Worm (Caenorhabditis elegans) whole organism, L1 larva: ENCODE data around the gene ptr-20.

ENCODE experiments used
- C16A3.4 ChIP-seq: fragments of 150-350 bp; optimal IDR thresholded peaks from 2 replicates; lab custom pipeline; 2014; ENCODE audit warnings: missing biosample characterization, missing genetic modification characterization
- F16B12.6 ChIP-seq: fragments of 150-350 bp; optimal IDR thresholded peaks from 2 replicates; lab custom pipeline; 2014; ENCODE audit warnings: missing biosample characterization, missing genetic modification characterization
- alr-1 ChIP-seq: fragments of 200-800 bp; sonication (Bioruptor generic); optimal IDR thresholded peaks from 2 replicates; lab custom pipeline; 2018; ENCODE audit warnings: borderline replicate concordance, mild to moderate bottlenecking, missing genetic modification characterization, missing compliant biosample characterization
- blmp-1 ChIP-seq: fragments of 150-350 bp; optimal IDR thresholded peaks from 2 replicates; lab custom pipeline; 2014; ENCODE audit warnings: missing biosample characterization, missing genetic modification characterization
- ceh-82 ChIP-seq, 3 experiments: fragments of 150-350 bp in 1 of 3; sonication (generic microtip) in 2 of 3; optimal IDR thresholded peaks; 2 replicates each; lab custom pipeline; 2014 to 2017; ENCODE audit warnings: missing biosample characterization in 3 of 3, missing genetic modification characterization in 3 of 3
- ceh-88 ChIP-seq: fragments of 200-800 bp; sonication (Bioruptor generic); IDR thresholded peaks from 2 replicates; pipeline ENCODE4 v1.3.6; 2022; ENCODE audit warnings: missing genetic modification characterization, missing compliant biosample characterization
- ces-1 ChIP-seq: fragments of 150-350 bp; optimal IDR thresholded peaks from 2 replicates; lab custom pipeline; 2014; ENCODE audit warnings: missing biosample characterization, missing genetic modification reagents, missing genetic modification characterization
- dpl-1 ChIP-seq, 3 experiments: fragments of 150-350 bp in 2 of 3; sonication (generic microtip) in 1 of 3; optimal IDR thresholded peaks; 2 replicates each; lab custom pipeline; 2014 to 2017; ENCODE audit warnings: missing biosample characterization in 3 of 3, missing genetic modification characterization in 3 of 3, missing genetic modification reagents in 3 of 3
- dsc-1 ChIP-seq: sonication (generic microtip); optimal IDR thresholded peaks from 2 replicates; lab custom pipeline; 2016; ENCODE audit warnings: mild to moderate bottlenecking, missing genetic modification characterization, missing compliant biosample characterization
- efl-1 ChIP-seq, 4 experiments: fragments of 150-350 bp; optimal IDR thresholded peaks in 3 of 4; peaks in 1 of 4; 1 replicate in 1 of 4; 2 replicates in 3 of 4; lab custom pipeline; 2014; ENCODE audit warnings: missing biosample characterization in 2 of 4, missing genetic modification characterization in 2 of 4, missing genetic modification reagents in 2 of 4
- efl-3 ChIP-seq: fragments of 200-800 bp; sonication (Bioruptor generic); optimal IDR thresholded peaks from 2 replicates; lab custom pipeline; 2018; ENCODE audit warnings: mild to moderate bottlenecking, missing genetic modification characterization, missing compliant biosample characterization
- egl-13 ChIP-seq: sonication (generic microtip); optimal IDR thresholded peaks from 2 replicates; lab custom pipeline; 2016; ENCODE audit warnings: missing genotype, missing genetic modification reagents, missing genetic modification characterization, missing compliant biosample characterization
- egl-27 ChIP-seq, 2 experiments: fragments of 150-350 bp in 1 of 2; sonication (generic microtip); optimal IDR thresholded peaks; 3 replicates each; lab custom pipeline; 2017 to 2018; ENCODE audit warnings: missing biosample characterization in 2 of 2, missing genetic modification characterization in 2 of 2, missing genetic modification reagents in 2 of 2
- ets-5 ChIP-seq: fragments of 200-800 bp; sonication (Bioruptor generic); IDR thresholded peaks from 2 replicates; pipeline ENCODE4 v1.3.6; 2022; ENCODE audit warnings: missing genetic modification characterization, missing compliant biosample characterization
- fkh-10 ChIP-seq: sonication (generic microtip); optimal IDR thresholded peaks from 2 replicates; lab custom pipeline; 2017; ENCODE audit warnings: missing biosample characterization, missing genetic modification reagents, missing genetic modification characterization
- fkh-8 ChIP-seq: sonication (generic microtip); optimal IDR thresholded peaks from 2 replicates; lab custom pipeline; 2016; ENCODE audit warnings: mild to moderate bottlenecking, missing genetic modification characterization, missing compliant biosample characterization
- hpl-2 ChIP-seq: fragments of 150-350 bp; optimal IDR thresholded peaks from 2 replicates; lab custom pipeline; 2014; ENCODE audit warnings: missing biosample characterization, missing genetic modification reagents, missing genetic modification characterization
- irx-1 ChIP-seq: sonication (generic microtip); optimal IDR thresholded peaks from 2 replicates; lab custom pipeline; 2016; ENCODE audit warnings: missing genetic modification characterization, missing compliant biosample characterization
- lin-14 ChIP-seq: fragments of 200-800 bp; sonication (Bioruptor generic); optimal IDR thresholded peaks from 2 replicates; lab custom pipeline; 2018; ENCODE audit warnings: mild to moderate bottlenecking, missing genetic modification characterization, moderate library complexity, missing compliant biosample characterization
- lin-15B ChIP-seq: fragments of 150-350 bp; sonication (generic microtip); optimal IDR thresholded peaks from 3 replicates; lab custom pipeline; 2014; ENCODE audit warnings: missing biosample characterization, missing genetic modification characterization
- lin-35 ChIP-seq, 2 experiments: fragments of 150-350 bp; optimal IDR thresholded peaks; 2 replicates each; lab custom pipeline; 2014; ENCODE audit warnings: missing biosample characterization in 2 of 2, missing genetic modification characterization in 2 of 2, missing genetic modification reagents in 2 of 2
- lin-39 ChIP-seq: fragments of 150-350 bp; optimal IDR thresholded peaks from 2 replicates; lab custom pipeline; 2014; ENCODE audit warnings: missing biosample characterization, missing genetic modification reagents, missing genetic modification characterization
- lir-3 ChIP-seq: sonication (generic microtip); optimal IDR thresholded peaks from 2 replicates; lab custom pipeline; 2016; ENCODE audit warnings: mild to moderate bottlenecking, missing genetic modification characterization, moderate library complexity, missing compliant biosample characterization; ENCODE audit not compliant: poor library complexity
- lsy-2 ChIP-seq, 2 experiments: fragments of 150-350 bp; optimal IDR thresholded peaks; 2 replicates each; lab custom pipeline; 2014; ENCODE audit warnings: missing biosample characterization in 2 of 2, missing genetic modification characterization in 2 of 2
- mdl-1 ChIP-seq, 2 experiments: fragments of 150-350 bp; optimal IDR thresholded peaks; 2 replicates each; lab custom pipeline; 2014 to 2017; ENCODE audit warnings: missing biosample characterization in 2 of 2, missing genetic modification characterization in 2 of 2, inconsistent platforms in 1 of 2
- mef-2 ChIP-seq: fragments of 150-350 bp; optimal IDR thresholded peaks from 2 replicates; lab custom pipeline; 2014; ENCODE audit warnings: missing biosample characterization, missing genetic modification characterization
- mep-1 ChIP-seq: fragments of 150-350 bp; optimal IDR thresholded peaks from 2 replicates; lab custom pipeline; 2014; ENCODE audit warnings: missing biosample characterization, missing genetic modification characterization
- nhr-11 ChIP-seq: fragments of 150-350 bp; optimal IDR thresholded peaks from 2 replicates; lab custom pipeline; 2014; ENCODE audit warnings: missing biosample characterization, missing genetic modification characterization
- nhr-12 ChIP-seq: sonication (generic microtip); optimal IDR thresholded peaks from 2 replicates; lab custom pipeline; 2017; ENCODE audit warnings: missing biosample characterization, missing genetic modification characterization
- nhr-20 ChIP-seq: sonication (generic microtip); optimal IDR thresholded peaks from 2 replicates; lab custom pipeline; 2016; ENCODE audit warnings: mild to moderate bottlenecking, missing genetic modification characterization, missing compliant biosample characterization
- nhr-28 ChIP-seq: fragments of 150-350 bp; optimal IDR thresholded peaks from 2 replicates; lab custom pipeline; 2014; ENCODE audit warnings: missing biosample characterization, missing genetic modification characterization
- nhr-47 ChIP-seq: sonication (generic microtip); optimal IDR thresholded peaks from 2 replicates; lab custom pipeline; 2016; ENCODE audit warnings: mild to moderate bottlenecking, missing genetic modification characterization, moderate library complexity, missing compliant biosample characterization
- nhr-71 ChIP-seq: sonication (generic microtip); optimal IDR thresholded peaks from 2 replicates; lab custom pipeline; 2016; ENCODE audit warnings: mild to moderate bottlenecking, missing genetic modification characterization, moderate library complexity, missing compliant biosample characterization
- nhr-76 ChIP-seq: sonication (generic microtip); optimal IDR thresholded peaks from 2 replicates; lab custom pipeline; 2017; ENCODE audit warnings: missing biosample characterization, missing genetic modification characterization
- nhr-77 ChIP-seq: fragments of 150-350 bp; optimal IDR thresholded peaks from 2 replicates; lab custom pipeline; 2014; ENCODE audit warnings: missing biosample characterization, missing genetic modification characterization
- nhr-90 ChIP-seq: sonication (generic microtip); optimal IDR thresholded peaks from 2 replicates; lab custom pipeline; 2016; ENCODE audit warnings: mild to moderate bottlenecking, missing genetic modification characterization, missing compliant biosample characterization; ENCODE audit not compliant: poor library complexity
- skn-1 ChIP-seq: fragments of 150-350 bp; optimal IDR thresholded peaks from 2 replicates; lab custom pipeline; 2014; ENCODE audit warnings: missing biosample characterization, missing genetic modification characterization
- snpc-4 ChIP-seq: fragments of 150-350 bp; optimal IDR thresholded peaks from 2 replicates; lab custom pipeline; 2014; ENCODE audit warnings: missing biosample characterization, missing genetic modification characterization
- snu-23 ChIP-seq: sonication (generic microtip); optimal IDR thresholded peaks from 2 replicates; lab custom pipeline; 2016; ENCODE audit warnings: missing genetic modification characterization, missing compliant biosample characterization
- sox-4 ChIP-seq: sonication (generic microtip); optimal IDR thresholded peaks from 2 replicates; lab custom pipeline; 2016; ENCODE audit warnings: missing genetic modification characterization, missing compliant biosample characterization
- sup-37 ChIP-seq: fragments of 200-800 bp; sonication (Bioruptor generic); optimal IDR thresholded peaks from 2 replicates; lab custom pipeline; 2018; ENCODE audit warnings: mild to moderate bottlenecking, missing genetic modification characterization, missing compliant biosample characterization
- swsn-7 ChIP-seq: sonication (generic microtip); optimal IDR thresholded peaks from 2 replicates; lab custom pipeline; 2016; ENCODE audit warnings: missing genetic modification characterization, missing compliant biosample characterization
- vab-15 ChIP-seq: sonication (generic microtip); optimal IDR thresholded peaks from 2 replicates; lab custom pipeline; 2017; ENCODE audit warnings: missing genotype, mild to moderate bottlenecking, missing genetic modification characterization, missing compliant biosample characterization
- xbp-1 ChIP-seq: sonication (generic microtip); optimal IDR thresholded peaks from 2 replicates; lab custom pipeline; 2016; ENCODE audit warnings: missing genetic modification characterization, missing compliant biosample characterization
- zip-4 ChIP-seq: fragments of 200-800 bp; sonication (Bioruptor generic); optimal IDR thresholded peaks from 2 replicates; lab custom pipeline; 2018; ENCODE audit warnings: mild to moderate bottlenecking, missing genetic modification characterization, moderate library complexity, missing compliant biosample characterization
- ztf-4 ChIP-seq: fragments of 150-350 bp; optimal IDR thresholded peaks from 2 replicates; lab custom pipeline; 2014; ENCODE audit warnings: missing biosample characterization, missing genetic modification characterization

ptr-20 gene

ce11 chrII:15193961-15194360 lies 36.0 kb downstream of the ptr-20 start (continued):
- TF ChIP-seq nhr-71 (peak; percentile 87), nhr-12 (no peak), xbp-1 (tag; lab: Kevin White, UChicago) (no peak), dsc-1 (tag; lab: Kevin White, UChicago) (peak; percentile 77), irx-1 (no peak), F16B12.6 (tag; lab: Kevin White, UChicago) (no peak), nhr-77 (tag; lab: Kevin White, UChicago) (peak; percentile 53), swsn-7 (tag; lab: Kevin White, UChicago) (peak; percentile 39), egl-13 (tag; lab: Kevin White, UChicago) (no peak), ceh-88 (GFP tag; lab: Robert Waterston, UW) (no peak), nhr-11 (tag; lab: Kevin White, UChicago) (no peak), ceh-82 (tag; optimal IDR thresholded peaks at IDR 0.05; lab: Kevin White, UChicago) (peak in 1 of 3 experiments; percentile 21), skn-1 (no peak), sox-4 (no peak), alr-1 (tag; lab: Kevin White, UChicago) (no peak), fkh-8 (tag; lab: Kevin White, UChicago) (no peak), ces-1 (GFP tag; lab: Kevin White, UChicago) (no peak), hpl-2 (no peak), nhr-90 (tag; lab: Kevin White, UChicago) (peak; percentile 22), egl-27 (tag; optimal IDR thresholded peaks at IDR 0.05; lab: Kevin White, UChicago) (no peak), lin-35 (GFP tag; optimal IDR thresholded peaks at IDR 0.05; lab: Kevin White, UChicago) (peak; percentile 19 to 42), nhr-76 (no peak), snpc-4 (tag; lab: Kevin White, UChicago) (peak; percentile 9), nhr-47 (tag; lab: Kevin White, UChicago) (peak; percentile 22), lin-39 (tag; lab: Kevin White, UChicago) (peak; percentile 22), sup-37 (GFP tag; lab: Kevin White, UChicago) (no peak), lsy-2 (tag; optimal IDR thresholded peaks at IDR 0.05; lab: Kevin White, UChicago) (peak; percentile 51 to 54)

- TF ChIP-seq nhr-28 (no peak), lin-35 (GFP tag; optimal IDR thresholded peaks at IDR 0.05; lab: Kevin White, UChicago) (peak in 1 of 2 experiments; percentile 69), irx-1 (no peak), skn-1 (peak; percentile 27), mep-1 (tag; lab: Kevin White, UChicago) (no peak), lir-3 (tag; lab: Kevin White, UChicago) (peak; percentile 7), snpc-4 (tag; lab: Kevin White, UChicago) (no peak), ces-1 (GFP tag; lab: Kevin White, UChicago) (no peak), nhr-77 (tag; lab: Kevin White, UChicago) (no peak), zip-4 (GFP tag; lab: Kevin White, UChicago) (no peak), efl-1 (optimal IDR thresholded peaks at IDR 0.05; lab: Kevin White, UChicago) (no peak), efl-1 (GFP tag; optimal IDR thresholded peaks at IDR 0.05 in 1 of 2; lab: Kevin White, UChicago) (peak in 1 of 2 experiments; percentile 18), ztf-4 (tag; lab: Kevin White, UChicago) (no peak), nhr-71 (peak; percentile 57), blmp-1 (tag; lab: Kevin White, UChicago) (peak; percentile 32), mef-2 (tag; lab: Kevin White, UChicago) (no peak), sox-4 (no peak), C16A3.4 (tag; lab: Kevin White, UChicago) (peak; percentile 10), ets-5 (GFP tag; lab: Robert Waterston, UW) (no peak), nhr-20 (tag; lab: Kevin White, UChicago) (peak; percentile 48), lin-14 (GFP tag; lab: Kevin White, UChicago) (peak; percentile 35), xbp-1 (tag; lab: Kevin White, UChicago) (no peak), mdl-1 (tag; optimal IDR thresholded peaks at IDR 0.05; lab: Kevin White, UChicago) (peak in 1 of 2 experiments; percentile 43), dpl-1 (GFP tag; optimal IDR thresholded peaks at IDR 0.05; lab: Kevin White, UChicago) (peak in 1 of 3 experiments; percentile 25), nhr-11 (tag; lab: Kevin White, UChicago) (no peak), fkh-10 (GFP tag; lab: Kevin White, UChicago) (no peak), snu-23 (GFP tag; lab: Kevin White, UChicago) (peak; percentile 36), lin-15B (no peak), vab-15 (tag; lab: Kevin White, UChicago) (no peak), efl-3 (GFP tag; lab: Kevin White, UChicago) (no peak)
Observed at ce11 chrII:15195346-15195745, 37.4 kb downstream of the ptr-20 start.
